Fruit fly (Drosophila melanogaster) whole organism, embryonic: Measurements from ENCODE around the gene ball.

Experiments used
- ATbp ChIP-seq: fragments of 200-800 bp; sonication (Bioruptor generic); optimal IDR thresholded peaks from 2 replicates; lab custom pipeline; 2017; ENCODE audit warnings: missing biosample characterization, mild to moderate bottlenecking, missing genetic modification characterization, missing genetic modification reagents
- Asciz ChIP-seq: fragments of 200-800 bp; sonication (Bioruptor generic); optimal IDR thresholded peaks from 2 replicates; lab custom pipeline; 2017; ENCODE audit warnings: missing biosample characterization, mild to moderate bottlenecking, missing genetic modification characterization, missing genetic modification reagents
- B-H2 ChIP-seq: fragments of 200-800 bp; sonication (Bioruptor generic); optimal IDR thresholded peaks from 2 replicates; lab custom pipeline; 2018; ENCODE audit warnings: missing biosample characterization, mild to moderate bottlenecking, missing genetic modification characterization
- Bgb ChIP-seq: fragments of 200-800 bp; sonication (Bioruptor generic); IDR thresholded peaks from 2 replicates; pipeline ENCODE4 v1.3.6; 2022; ENCODE audit warnings: missing biosample characterization, missing genetic modification characterization; ENCODE audit not compliant: partially characterized antibody
- CG11723 ChIP-seq: fragments of 200-800 bp; sonication (Bioruptor generic); optimal IDR thresholded peaks from 2 replicates; lab custom pipeline; 2017; ENCODE audit warnings: missing biosample characterization, mild to moderate bottlenecking, missing genetic modification characterization
- CG13296 ChIP-seq: fragments of 200-800 bp; sonication (Bioruptor generic); optimal IDR thresholded peaks from 3 replicates; lab custom pipeline; 2018; ENCODE audit warnings: missing biosample characterization, mild to moderate bottlenecking, missing genetic modification characterization
- CG14965 ChIP-seq: fragments of 200-800 bp; sonication (Bioruptor generic); optimal IDR thresholded peaks from 2 replicates; lab custom pipeline; 2016; ENCODE audit warnings: missing biosample characterization, missing genetic modification characterization, borderline replicate concordance
- CG15073 ChIP-seq: fragments of 200-800 bp; sonication (Bioruptor generic); optimal IDR thresholded peaks from 2 replicates; lab custom pipeline; 2016; ENCODE audit warnings: missing biosample characterization, missing genetic modification characterization
- CG17359 ChIP-seq: fragments of 200-800 bp; sonication (Bioruptor generic); optimal IDR thresholded peaks from 3 replicates; lab custom pipeline; 2018; ENCODE audit warnings: missing biosample characterization, mild to moderate bottlenecking, missing genetic modification characterization, moderate library complexity
- CG2129 ChIP-seq: fragments of 200-800 bp; sonication (Bioruptor generic); IDR thresholded peaks from 2 replicates; pipeline ENCODE4 v1.3.6; 2022; ENCODE audit warnings: missing biosample characterization, missing genetic modification characterization; ENCODE audit not compliant: partially characterized antibody
- CG30020 ChIP-seq: fragments of 200-800 bp; optimal IDR thresholded peaks from 2 replicates; lab custom pipeline; 2019; ENCODE audit warnings: missing biosample characterization, mild to moderate bottlenecking, missing genetic modification characterization, moderate library complexity
- CG31365 ChIP-seq: fragments of 200-800 bp; sonication (Bioruptor generic); optimal IDR thresholded peaks from 2 replicates; lab custom pipeline; 2018; ENCODE audit warnings: missing biosample characterization, mild to moderate bottlenecking, missing genetic modification characterization
- CG42726 ChIP-seq: fragments of 200-800 bp; sonication (Bioruptor generic); IDR thresholded peaks from 2 replicates; pipeline ENCODE4 v1.3.6; 2022; ENCODE audit warnings: missing biosample characterization, missing genetic modification characterization; ENCODE audit not compliant: partially characterized antibody
- CG6683 ChIP-seq: fragments of 200-800 bp; sonication (Bioruptor generic); optimal IDR thresholded peaks from 2 replicates; lab custom pipeline; 2017; ENCODE audit warnings: missing biosample characterization, mild to moderate bottlenecking, missing genetic modification characterization, missing genetic modification reagents
- CG7786 ChIP-seq: fragments of 200-800 bp; sonication (Bioruptor generic); optimal IDR thresholded peaks from 2 replicates; lab custom pipeline; 2016; ENCODE audit warnings: missing biosample characterization, missing genetic modification characterization
- CG8478 ChIP-seq: fragments of >200 bp; optimal IDR thresholded peaks from 2 replicates; lab custom pipeline; 2018
- CG8944 ChIP-seq: fragments of 200-800 bp; sonication (Bioruptor generic); optimal IDR thresholded peaks from 3 replicates; lab custom pipeline; 2016; ENCODE audit warnings: missing biosample characterization, missing genetic modification characterization
- CG9876 ChIP-seq: fragments of 200-800 bp; sonication (Bioruptor generic); optimal IDR thresholded peaks from 2 replicates; lab custom pipeline; 2016; ENCODE audit warnings: missing biosample characterization, missing genetic modification characterization
- D19B ChIP-seq: fragments of 200-800 bp; sonication (Bioruptor generic); optimal IDR thresholded peaks from 2 replicates; lab custom pipeline; 2017; ENCODE audit warnings: missing biosample characterization, mild to moderate bottlenecking, missing genetic modification characterization
- Dfd ChIP-seq, 2 experiments: fragments of >200 bp; optimal IDR thresholded peaks; 2 replicates each; lab custom pipeline; 2017; ENCODE audit warnings: missing biosample characterization in 2 of 2, missing genetic modification characterization in 2 of 2
- E2f2 ChIP-seq: fragments of 200-800 bp; sonication (Bioruptor generic); IDR thresholded peaks from 2 replicates; pipeline ENCODE4 v1.3.6; 2022; ENCODE audit warnings: missing biosample characterization, missing genetic modification characterization
- HLH4C ChIP-seq: fragments of 200-800 bp; sonication (Bioruptor generic); IDR thresholded peaks from 3 replicates; pipeline ENCODE4 v1.3.6; 2022; ENCODE audit warnings: missing biosample characterization, missing genetic modification characterization; ENCODE audit not compliant: partially characterized antibody
- MESR4 ChIP-seq: fragments of 200-800 bp; sonication (Bioruptor generic); optimal IDR thresholded peaks from 2 replicates; lab custom pipeline; 2018; ENCODE audit warnings: missing biosample characterization, mild to moderate bottlenecking, missing genetic modification characterization, moderate library complexity
- Mes4 ChIP-seq: fragments of 200-800 bp; sonication (Bioruptor generic); optimal IDR thresholded peaks from 2 replicates; lab custom pipeline; 2016; ENCODE audit warnings: missing biosample characterization, missing genetic modification characterization
- Myb ChIP-seq: fragments of 200-800 bp; sonication (Bioruptor generic); optimal IDR thresholded peaks from 2 replicates; lab custom pipeline; 2016; ENCODE audit warnings: missing biosample characterization, missing genetic modification characterization
- Neu2 ChIP-seq: fragments of 200-800 bp; sonication (Bioruptor generic); optimal IDR thresholded peaks from 3 replicates; lab custom pipeline; 2016; ENCODE audit warnings: missing biosample characterization, missing genetic modification characterization, borderline replicate concordance
- Side ChIP-seq: fragments of 200-800 bp; sonication (Bioruptor generic); optimal IDR thresholded peaks from 2 replicates; lab custom pipeline; 2016; ENCODE audit warnings: missing biosample characterization, missing genetic modification characterization
- Sry-δ ChIP-seq: fragments of 200-800 bp; sonication (Bioruptor generic); optimal IDR thresholded peaks from 2 replicates; lab custom pipeline; 2016; ENCODE audit warnings: missing biosample characterization, missing genetic modification characterization
- Stat92E ChIP-seq, 3 experiments: fragments of >200 bp in 2 of 3; fragments of 200-800 bp in 1 of 3; sonication (Bioruptor generic) in 1 of 3; optimal IDR thresholded peaks; 2 replicates each; lab custom pipeline; 2017 to 2019; ENCODE audit warnings: missing biosample characterization in 3 of 3, missing genetic modification characterization in 3 of 3, mild to moderate bottlenecking in 1 of 3, moderate library complexity in 1 of 3
- Tbp ChIP-seq: fragments of >200 bp; optimal IDR thresholded peaks from 2 replicates; lab custom pipeline; 2018; ENCODE audit warnings: missing biosample characterization, missing genetic modification characterization
- Vsx1 ChIP-seq: fragments of 200-800 bp; sonication (Bioruptor generic); optimal IDR thresholded peaks from 2 replicates; lab custom pipeline; 2017; ENCODE audit warnings: missing biosample characterization, mild to moderate bottlenecking, missing genetic modification characterization, missing genetic modification reagents
- Xrp1 ChIP-seq: fragments of 200-800 bp; sonication (Bioruptor generic); IDR thresholded peaks from 2 replicates; pipeline ENCODE4 v1.3.6; 2022; ENCODE audit warnings: missing biosample characterization, missing genetic modification characterization
- ato ChIP-seq: fragments of 200-800 bp; sonication (Bioruptor generic); IDR thresholded peaks from 2 replicates; pipeline ENCODE4 v1.3.6; 2022; ENCODE audit warnings: missing biosample characterization, missing genetic modification characterization; ENCODE audit not compliant: partially characterized antibody
- bcd ChIP-seq: fragments of 200-800 bp; sonication (Bioruptor generic); optimal IDR thresholded peaks from 2 replicates; lab custom pipeline; 2017; ENCODE audit warnings: missing biosample characterization, mild to moderate bottlenecking, missing genetic modification characterization
- chif ChIP-seq, 2 experiments: fragments of 200-800 bp; sonication (Bioruptor generic); optimal IDR thresholded peaks; 3 replicates each; lab custom pipeline; 2016; ENCODE audit warnings: missing biosample characterization in 2 of 2, missing genetic modification characterization in 2 of 2
- corto ChIP-seq: fragments of 200-800 bp; sonication (Bioruptor generic); optimal IDR thresholded peaks from 2 replicates; lab custom pipeline; 2016; ENCODE audit warnings: missing biosample characterization, mild to moderate bottlenecking, missing genetic modification characterization, moderate library complexity
- ftz-f1 ChIP-seq: fragments of 200-800 bp; sonication (Bioruptor generic); optimal IDR thresholded peaks from 2 replicates; lab custom pipeline; 2016; ENCODE audit warnings: missing biosample characterization, missing genetic modification characterization
- gsb ChIP-seq: fragments of 200-800 bp; sonication (Bioruptor generic); IDR thresholded peaks from 2 replicates; pipeline ENCODE4 v1.3.6; 2022; ENCODE audit warnings: missing biosample characterization, missing genetic modification characterization
- insv ChIP-seq, 2 experiments: fragments of 200-800 bp; sonication (Bioruptor generic); optimal IDR thresholded peaks; 3 replicates each; lab custom pipeline; 2016 to 2018; ENCODE audit warnings: missing biosample characterization in 2 of 2, missing genetic modification characterization in 2 of 2
- kah ChIP-seq: fragments of 200-800 bp; sonication (Bioruptor generic); optimal IDR thresholded peaks from 2 replicates; lab custom pipeline; 2018; ENCODE audit warnings: missing biosample characterization, mild to moderate bottlenecking, missing genetic modification characterization
- lov ChIP-seq, 2 experiments: fragments of 200-800 bp in 1 of 2; fragments of >200 bp in 1 of 2; sonication (Bioruptor generic) in 1 of 2; IDR thresholded peaks in 1 of 2; optimal IDR thresholded peaks in 1 of 2; 2 replicates in 1 of 2; 3 replicates in 1 of 2; pipeline versions ENCODE4 v1.3.6 to Lab custom; 2017 to 2022; ENCODE audit warnings: missing biosample characterization in 1 of 2, missing genetic modification characterization in 1 of 2
- org-1 ChIP-seq: fragments of 200-800 bp; sonication (Bioruptor generic); optimal IDR thresholded peaks from 2 replicates; lab custom pipeline; 2017; ENCODE audit warnings: missing biosample characterization, missing genetic modification characterization
- otp ChIP-seq: fragments of 200-800 bp; sonication (Bioruptor generic); IDR thresholded peaks from 3 replicates; pipeline ENCODE4, ENCODE4 v1.3.6; 2022; ENCODE audit warnings: missing biosample characterization, missing genetic modification characterization
- pzg ChIP-seq: fragments of 200-800 bp; sonication (Bioruptor generic); optimal IDR thresholded peaks from 3 replicates; lab custom pipeline; 2018; ENCODE audit warnings: missing biosample characterization, mild to moderate bottlenecking, missing genetic modification characterization, moderate library complexity
- shn ChIP-seq: fragments of 200-800 bp; sonication (Bioruptor generic); optimal IDR thresholded peaks from 3 replicates; lab custom pipeline; 2016; ENCODE audit warnings: missing biosample characterization, missing genetic modification characterization
- trem ChIP-seq: fragments of 200-800 bp; optimal IDR thresholded peaks from 3 replicates; lab custom pipeline; 2019; ENCODE audit warnings: missing biosample characterization, mild to moderate bottlenecking, missing genetic modification characterization, moderate library complexity
- vnd ChIP-seq: fragments of 200-800 bp; sonication (Bioruptor generic); IDR thresholded peaks from 3 replicates; pipeline ENCODE4 v1.3.6; 2022; ENCODE audit warnings: missing biosample characterization, missing genetic modification characterization; ENCODE audit not compliant: partially characterized antibody
- wor ChIP-seq: fragments of 200-800 bp; sonication (Bioruptor generic); IDR thresholded peaks from 2 replicates; pipeline ENCODE4 v1.3.6; 2022; ENCODE audit warnings: missing biosample characterization, missing genetic modification characterization
- z ChIP-seq: fragments of 200-800 bp; sonication (Bioruptor generic); IDR thresholded peaks from 3 replicates; pipeline ENCODE4 v1.3.6; 2022; ENCODE audit warnings: missing biosample characterization, missing genetic modification characterization
- zfh1 ChIP-seq: fragments of 200-800 bp; sonication (Bioruptor generic); IDR thresholded peaks from 3 replicates; pipeline ENCODE4 v1.3.6; 2022; ENCODE audit warnings: missing biosample characterization, missing genetic modification characterization

ball gene

dm6 chr3R:26862848-26863448 is 3.7 kb downstream of the ball start, which contains the start of the genes Lerp and IntS12 (continued):
- TF ChIP-seq Myb (GFP tag; lab: Kevin White, UChicago): peak; percentile 79
- TF ChIP-seq org-1 (GFP tag; lab: Kevin White, UChicago): no peak
- TF ChIP-seq CG31365 (tag; lab: Kevin White, UChicago): no peak
- TF ChIP-seq Neu2 (GFP tag; lab: Kevin White, UChicago): no peak
- TF ChIP-seq CG6683: no peak
- no peak for TF ChIP-seq zfh1
- peak; percentile 88 for TF ChIP-seq E2f2 (GFP tag; lab: Robert Waterston, UW)
- TF ChIP-seq CG2129: no peak
- no peak for TF ChIP-seq Sry-δ
- no peak for TF ChIP-seq kah (GFP tag; lab: Kevin White, UChicago)
- peak in 1 of 2 experiments; percentile 46 for TF ChIP-seq insv (GFP tag; optimal IDR thresholded peaks at IDR 0.05; lab: Kevin White, UChicago)
- no peak for TF ChIP-seq CG14965 (GFP tag; lab: Kevin White, UChicago)
- TF ChIP-seq CG17359 (tag; lab: Kevin White, UChicago): no peak
- TF ChIP-seq chif (GFP tag; optimal IDR thresholded peaks at IDR 0.05; lab: Kevin White, UChicago): no peak
- no peak for TF ChIP-seq wor (GFP tag; lab: Robert Waterston, UW)
- TF ChIP-seq ATbp: no peak
- no peak for TF ChIP-seq shn
- no peak for TF ChIP-seq CG15073 (GFP tag; lab: Kevin White, UChicago)
- peak; percentile 92 for TF ChIP-seq trem
- TF ChIP-seq MESR4 (GFP tag; lab: Kevin White, UChicago): no peak
- no peak for TF ChIP-seq Xrp1 (GFP tag; lab: Robert Waterston, UW)
- TF ChIP-seq ftz-f1 (GFP tag; lab: Kevin White, UChicago): no peak
- TF ChIP-seq z: no peak
- no peak for TF ChIP-seq CG9876 (GFP tag; lab: Kevin White, UChicago)
- TF ChIP-seq Stat92E (GFP tag; optimal IDR thresholded peaks at IDR 0.05; lab: Kevin White, UChicago): no peak
- no peak for TF ChIP-seq corto (GFP tag; lab: Kevin White, UChicago)
- TF ChIP-seq CG13296 (GFP tag; lab: Kevin White, UChicago): no peak
- no peak for TF ChIP-seq CG7786
- no peak for TF ChIP-seq CG42726
- no peak for TF ChIP-seq HLH4C
- TF ChIP-seq vnd: no peak
- no peak for TF ChIP-seq ato (GFP tag; lab: Robert Waterston, UW)
- no peak for TF ChIP-seq CG11723
- no peak for TF ChIP-seq CG8944 (GFP tag; lab: Kevin White, UChicago)
- no peak for TF ChIP-seq otp (GFP tag; lab: Robert Waterston, UW)
- TF ChIP-seq CG30020 (tag; lab: Kevin White, UChicago): no peak
- no peak for TF ChIP-seq bcd (GFP tag; lab: Kevin White, UChicago)
- no peak for TF ChIP-seq Dfd (GFP tag; optimal IDR thresholded peaks at IDR 0.05; lab: Kevin White, UChicago)
- peak; percentile 63 for TF ChIP-seq pzg
- no peak for TF ChIP-seq D19B
- TF ChIP-seq Bgb: peak; percentile 24; the same call in 1 of the 2 replicates
- no peak for TF ChIP-seq Mes4 (GFP tag; lab: Kevin White, UChicago)
- TF ChIP-seq Side (GFP tag; lab: Kevin White, UChicago): no peak
- no peak for TF ChIP-seq Asciz (GFP tag; lab: Kevin White, UChicago)
- TF ChIP-seq Vsx1 (GFP tag; lab: Kevin White, UChicago): peak; percentile 15
- TF ChIP-seq B-H2 (GFP tag; lab: Kevin White, UChicago): no peak
- no peak for TF ChIP-seq Tbp (GFP tag; lab: Kevin White, UChicago)
- TF ChIP-seq gsb (GFP tag; lab: Robert Waterston, UW): no peak
- no peak for TF ChIP-seq lov (optimal IDR thresholded peaks at IDR 0.05; lab: Kevin White, UChicago)
- TF ChIP-seq lov (GFP tag; IDR thresholded peaks at IDR 0.05; lab: Robert Waterston, UW): no peak
- TF ChIP-seq CG8478 (lab: Kevin White, UChicago): no peak
